Fruit fly (Drosophila melanogaster) whole organism, embryonic: Measurements from ENCODE around the gene CG7135.

ENCODE experiments used
- CG1832 ChIP-seq: fragments of 200-800 bp; sonication (Bioruptor generic); optimal IDR thresholded peaks from 2 replicates; lab custom pipeline; 2017; ENCODE audit warnings: missing biosample characterization, mild to moderate bottlenecking, missing genetic modification characterization, inconsistent platforms
- Doc3 ChIP-seq: fragments of 200-800 bp; sonication (Bioruptor generic); IDR thresholded peaks from 3 replicates; pipeline ENCODE4 v1.3.6; 2022; ENCODE audit warnings: missing biosample characterization, missing genetic modification characterization; ENCODE audit not compliant: partially characterized antibody
- lbe ChIP-seq: fragments of 200-800 bp; sonication (Bioruptor generic); optimal IDR thresholded peaks from 2 replicates; lab custom pipeline; 2016; ENCODE audit warnings: missing biosample characterization, mild to moderate bottlenecking, missing genetic modification characterization
- mirr ChIP-seq: fragments of 200-800 bp; sonication (Bioruptor generic); optimal IDR thresholded peaks from 3 replicates; lab custom pipeline; 2018; ENCODE audit warnings: missing biosample characterization, mild to moderate bottlenecking, missing genetic modification characterization
- sens-2 ChIP-seq: fragments of 200-800 bp; sonication (Bioruptor generic); IDR thresholded peaks from 2 replicates; pipeline ENCODE4 v1.3.6; 2022; ENCODE audit warnings: missing biosample characterization, missing genetic modification characterization
- shn ChIP-seq: fragments of 200-800 bp; sonication (Bioruptor generic); optimal IDR thresholded peaks from 3 replicates; lab custom pipeline; 2016; ENCODE audit warnings: missing biosample characterization, missing genetic modification characterization

- no peak for TF ChIP-seq sens-2 (GFP tag; lab: Robert Waterston, UW)
- no peak for TF ChIP-seq lbe
- no peak for TF ChIP-seq shn (GFP tag; lab: Kevin White, UChicago)
- TF ChIP-seq CG1832: no peak
- TF ChIP-seq Doc3 (GFP tag; lab: Robert Waterston, UW): no peak
- TF ChIP-seq mirr (GFP tag; lab: Kevin White, UChicago): no peak
Measured at dm6 chrX:18100146-18100669, 3.2 kb upstream of the CG7135 start.
